Worm (Caenorhabditis elegans): Measurements from ENCODE around the gene F26G1.9.

- TF ChIP-seq xnd-1 (tag; optimal IDR thresholded peaks at IDR 0.05) = no peak
- TF ChIP-seq ama-1 (optimal IDR thresholded peaks at IDR 0.05) = no peak
- TF ChIP-seq ama-1 (GFP tag; optimal IDR thresholded peaks at IDR 0.05) = no peak
- TF ChIP-seq B0261.1 (tag; optimal IDR thresholded peaks at IDR 0.05) = no peak
- TF ChIP-seq ceh-100 (GFP tag; IDR thresholded peaks at IDR 0.05) = no peak
- no peak for TF ChIP-seq T07F8.4 (tag; optimal IDR thresholded peaks at IDR 0.05)
- TF ChIP-seq tbx-9 (tag; optimal IDR thresholded peaks at IDR 0.05; ENCODE audit: borderline replicate concordance) = no peak
- TF ChIP-seq athp-1 (tag; optimal IDR thresholded peaks at IDR 0.05) = no peak
- TF ChIP-seq rec-8 (tag; optimal IDR thresholded peaks at IDR 0.05) = no peak
- no peak for TF ChIP-seq egrh-3 (GFP tag; IDR thresholded peaks at IDR 0.05)
Observed at ce11 chrII:4773891-4774432, at the start of gene F26G1.9, which contains the start of gene F26G1.10.

All from whole organism, young adult.